Fruit fly (Drosophila melanogaster) whole organism, embryonic: Measurements from ENCODE around the gene CG15473.
A peak's percentile ranks its signal among the peaks of the same experiment; 100 is the strongest.

Experiments used
- Adf1 ChIP-seq: fragments of 200-800 bp; sonication (Bioruptor generic); IDR thresholded peaks from 2 replicates; pipeline ENCODE4 v1.3.6; 2022; ENCODE audit warnings: missing biosample characterization, missing genetic modification characterization
- Aef1 ChIP-seq: fragments of 200-800 bp; sonication (Bioruptor generic); IDR thresholded peaks from 3 replicates; pipeline ENCODE4 v1.3.6; 2022; ENCODE audit warnings: missing biosample characterization, missing genetic modification characterization
- Awh ChIP-seq: fragments of 200-800 bp; sonication (Bioruptor generic); IDR thresholded peaks from 2 replicates; pipeline ENCODE4, ENCODE4 v1.3.6; 2022; ENCODE audit warnings: missing biosample characterization, missing genetic modification characterization
- B-H1 ChIP-seq: fragments of 200-800 bp; sonication (Bioruptor generic); IDR thresholded peaks from 3 replicates; pipeline ENCODE4 v1.3.6; 2022; ENCODE audit warnings: missing biosample characterization, missing genetic modification characterization
- BEAF-32 ChIP-seq: fragments of 200-800 bp; sonication (Bioruptor generic); optimal IDR thresholded peaks from 3 replicates; lab custom pipeline; 2017; ENCODE audit warnings: missing biosample characterization, missing genetic modification characterization, mild to moderate bottlenecking, moderate library complexity, missing genetic modification reagents
- Blimp-1 ChIP-seq: fragments of 200-800 bp; sonication (Bioruptor generic); optimal IDR thresholded peaks from 3 replicates; lab custom pipeline; 2018; ENCODE audit warnings: missing biosample characterization, missing genetic modification characterization, mild to moderate bottlenecking, moderate library complexity, missing genetic modification reagents
- CG10209 ChIP-seq: fragments of 200-800 bp; sonication (Bioruptor generic); optimal IDR thresholded peaks from 3 replicates; lab custom pipeline; 2017; ENCODE audit warnings: missing biosample characterization, mild to moderate bottlenecking, missing genetic modification characterization, missing genetic modification reagents
- CG10267 ChIP-seq: fragments of 200-800 bp; sonication (Bioruptor generic); optimal IDR thresholded peaks from 2 replicates; lab custom pipeline; 2018; ENCODE audit warnings: missing biosample characterization, mild to moderate bottlenecking, missing genetic modification characterization, moderate library complexity
- CG10274 ChIP-seq: fragments of 200-800 bp; sonication (Bioruptor generic); optimal IDR thresholded peaks from 3 replicates; lab custom pipeline; 2017; ENCODE audit warnings: missing biosample characterization, mild to moderate bottlenecking, missing genetic modification characterization
- CG10979 ChIP-seq: fragments of 200-800 bp; sonication (Bioruptor generic); optimal IDR thresholded peaks from 2 replicates; lab custom pipeline; 2018; ENCODE audit warnings: missing biosample characterization, mild to moderate bottlenecking, missing genetic modification characterization, moderate library complexity
- CG11695 ChIP-seq: fragments of 200-800 bp; sonication (Bioruptor generic); IDR thresholded peaks from 3 replicates; pipeline ENCODE4 v1.3.6; 2022; ENCODE audit warnings: missing biosample characterization, missing genetic modification characterization
- CG12299 ChIP-seq: fragments of 200-800 bp; sonication (Bioruptor generic); optimal IDR thresholded peaks from 2 replicates; lab custom pipeline; 2018; ENCODE audit warnings: missing biosample characterization, mild to moderate bottlenecking, missing genetic modification characterization
- CG13775 ChIP-seq: fragments of 200-800 bp; sonication (Bioruptor generic); optimal IDR thresholded peaks from 3 replicates; lab custom pipeline; 2017; ENCODE audit warnings: missing biosample characterization, mild to moderate bottlenecking, missing genetic modification characterization
- CG1529 ChIP-seq: fragments of 200-800 bp; sonication (Bioruptor generic); optimal IDR thresholded peaks from 3 replicates; lab custom pipeline; 2018; ENCODE audit warnings: missing biosample characterization, missing genetic modification characterization
- CG1603 ChIP-seq: fragments of 200-800 bp; sonication (Bioruptor generic); optimal IDR thresholded peaks from 2 replicates; lab custom pipeline; 2019; ENCODE audit warnings: missing biosample characterization, mild to moderate bottlenecking, missing genetic modification characterization, moderate library complexity
- CG17361 ChIP-seq: fragments of 200-800 bp; sonication (Bioruptor generic); IDR thresholded peaks from 3 replicates; pipeline ENCODE4 v1.3.6; 2022; ENCODE audit warnings: missing biosample characterization, missing genetic modification characterization
- CG17912 ChIP-seq: fragments of 200-800 bp; sonication (Bioruptor generic); optimal IDR thresholded peaks from 2 replicates; lab custom pipeline; 2018; ENCODE audit warnings: missing biosample characterization, mild to moderate bottlenecking, missing genetic modification characterization
- CG1792 ChIP-seq: fragments of 200-800 bp; sonication (Bioruptor generic); optimal IDR thresholded peaks from 2 replicates; lab custom pipeline; 2016; ENCODE audit warnings: missing biosample characterization, missing genetic modification characterization
- CG18599 ChIP-seq: fragments of 200-800 bp; sonication (Bioruptor generic); optimal IDR thresholded peaks from 3 replicates; lab custom pipeline; 2017; ENCODE audit warnings: missing biosample characterization, missing genetic modification characterization, mild to moderate bottlenecking, moderate library complexity, missing genetic modification reagents
- CG33557 ChIP-seq: fragments of 200-800 bp; sonication (Bioruptor generic); optimal IDR thresholded peaks from 2 replicates; lab custom pipeline; 2019; ENCODE audit warnings: missing biosample characterization, mild to moderate bottlenecking, missing genetic modification characterization, moderate library complexity
- CG34422 ChIP-seq: fragments of 200-800 bp; sonication (Bioruptor generic); IDR thresholded peaks from 3 replicates; pipeline ENCODE4 v1.3.6; 2022; ENCODE audit warnings: missing biosample characterization, missing genetic modification characterization
- CG5245 ChIP-seq: fragments of 200-800 bp; sonication (Bioruptor generic); optimal IDR thresholded peaks from 3 replicates; lab custom pipeline; 2016; ENCODE audit warnings: missing biosample characterization, missing genetic modification characterization
- CG6272 ChIP-seq: fragments of 200-800 bp; sonication (Bioruptor generic); IDR thresholded peaks from 2 replicates; pipeline ENCODE4 v1.3.6; 2022; ENCODE audit warnings: missing biosample characterization, missing genetic modification characterization
- CG7271 ChIP-seq: fragments of 200-800 bp; sonication (Bioruptor generic); optimal IDR thresholded peaks from 2 replicates; lab custom pipeline; 2018; ENCODE audit warnings: missing biosample characterization, mild to moderate bottlenecking, missing genetic modification characterization, moderate library complexity
- CG8281 ChIP-seq: fragments of 200-800 bp; sonication (Bioruptor generic); optimal IDR thresholded peaks from 2 replicates; lab custom pipeline; 2018; ENCODE audit warnings: missing biosample characterization, mild to moderate bottlenecking, missing genetic modification characterization, moderate library complexity
- CG8944 ChIP-seq: fragments of 200-800 bp; sonication (Bioruptor generic); optimal IDR thresholded peaks from 3 replicates; lab custom pipeline; 2016; ENCODE audit warnings: missing biosample characterization, missing genetic modification characterization
- Dek ChIP-seq: fragments of 200-800 bp; sonication (Bioruptor generic); optimal IDR thresholded peaks from 3 replicates; lab custom pipeline; 2019; ENCODE audit warnings: missing biosample characterization, mild to moderate bottlenecking, missing genetic modification characterization, moderate library complexity
- Gsc ChIP-seq: fragments of 200-800 bp; sonication (Bioruptor generic); IDR thresholded peaks from 2 replicates; pipeline ENCODE4 v1.3.6; 2022; ENCODE audit warnings: missing biosample characterization, missing genetic modification characterization
- Kr ChIP-seq: fragments of 200-800 bp; sonication (Bioruptor generic); optimal IDR thresholded peaks from 2 replicates; lab custom pipeline; 2017; ENCODE audit warnings: missing biosample characterization, mild to moderate bottlenecking, missing genetic modification characterization
- Meics ChIP-seq: fragments of 200-800 bp; sonication (Bioruptor generic); optimal IDR thresholded peaks from 2 replicates; lab custom pipeline; 2017; ENCODE audit warnings: missing biosample characterization, mild to moderate bottlenecking, missing genetic modification characterization
- TFAM ChIP-seq: fragments of 200-800 bp; sonication (Bioruptor generic); optimal IDR thresholded peaks from 2 replicates; lab custom pipeline; 2017; ENCODE audit warnings: missing biosample characterization, missing genetic modification characterization, inconsistent platforms
- Trl ChIP-seq, 3 experiments: fragments of >200 bp in 2 of 3; fragments of 200-800 bp in 1 of 3; sonication (Bioruptor generic) in 1 of 3; optimal IDR thresholded peaks; 2 replicates in 1 of 3; 3 replicates in 2 of 3; lab custom pipeline; 2016 to 2017; ENCODE audit warnings: missing biosample characterization in 1 of 3, missing genetic modification characterization in 1 of 3
- bbx ChIP-seq: fragments of 200-800 bp; sonication (Bioruptor generic); IDR thresholded peaks from 2 replicates; pipeline ENCODE4 v1.3.6; 2022; ENCODE audit warnings: missing biosample characterization, missing genetic modification characterization; ENCODE audit not compliant: partially characterized antibody
- cato ChIP-seq: fragments of 200-800 bp; sonication (Bioruptor generic); optimal IDR thresholded peaks from 2 replicates; lab custom pipeline; 2016; ENCODE audit warnings: missing biosample characterization, missing genetic modification characterization, borderline replicate concordance
- chm ChIP-seq: fragments of 200-800 bp; sonication (Bioruptor generic); IDR thresholded peaks from 2 replicates; pipeline ENCODE4 v1.3.6; 2022; ENCODE audit warnings: missing biosample characterization, missing genetic modification characterization
- croc ChIP-seq: fragments of 200-800 bp; sonication (Bioruptor generic); conservative IDR thresholded peaks from 3 replicates; pipeline ENCODE4 v1.3.6; 2022; ENCODE audit warnings: missing biosample characterization, missing genetic modification characterization
- en ChIP-seq: fragments of 200-800 bp; sonication (Bioruptor generic); optimal IDR thresholded peaks from 2 replicates; lab custom pipeline; 2016; ENCODE audit warnings: missing biosample characterization, missing genetic modification characterization
- grau ChIP-seq: fragments of 200-800 bp; optimal IDR thresholded peaks from 3 replicates; lab custom pipeline; 2019; ENCODE audit warnings: missing biosample characterization, mild to moderate bottlenecking, missing genetic modification characterization, moderate library complexity
- grn ChIP-seq: fragments of 200-800 bp; sonication (Bioruptor generic); optimal IDR thresholded peaks from 3 replicates; lab custom pipeline; 2017; ENCODE audit warnings: missing biosample characterization, missing genetic modification characterization
- gsb-n ChIP-seq: fragments of 200-800 bp; sonication (Bioruptor generic); optimal IDR thresholded peaks from 3 replicates; lab custom pipeline; 2018; ENCODE audit warnings: missing biosample characterization, mild to moderate bottlenecking, missing genetic modification characterization
- hkb ChIP-seq, 2 experiments: fragments of 200-800 bp in 1 of 2; fragments of >200 bp in 1 of 2; sonication (Bioruptor generic) in 1 of 2; IDR thresholded peaks in 1 of 2; optimal IDR thresholded peaks in 1 of 2; 2 replicates each; pipeline versions ENCODE4 v1.3.6 to Lab custom; 2017 to 2022; ENCODE audit warnings: missing biosample characterization in 1 of 2, missing genetic modification characterization in 1 of 2
- hth ChIP-seq: fragments of >200 bp; optimal IDR thresholded peaks from 2 replicates; lab custom pipeline; 2017; ENCODE audit warnings: inconsistent platforms
- klu ChIP-seq: fragments of 200-800 bp; sonication (Bioruptor generic); IDR thresholded peaks from 2 replicates; pipeline ENCODE4 v1.3.6; 2022; ENCODE audit warnings: missing biosample characterization, missing genetic modification characterization
- oc ChIP-seq: fragments of 200-800 bp; sonication (Bioruptor generic); optimal IDR thresholded peaks from 2 replicates; lab custom pipeline; 2018; ENCODE audit warnings: missing biosample characterization, mild to moderate bottlenecking, missing genetic modification characterization, moderate library complexity
- sens ChIP-seq: fragments of 200-800 bp; sonication (Bioruptor generic); peaks from one replicate; lab custom pipeline; 2016; ENCODE audit warnings: missing biosample characterization, missing genetic modification characterization
- slou ChIP-seq: fragments of 200-800 bp; sonication (Bioruptor generic); optimal IDR thresholded peaks from 3 replicates; lab custom pipeline; 2016; ENCODE audit warnings: missing biosample characterization, missing genetic modification characterization
- sug ChIP-seq: fragments of 200-800 bp; optimal IDR thresholded peaks from 2 replicates; lab custom pipeline; 2019; ENCODE audit warnings: missing biosample characterization, mild to moderate bottlenecking, missing genetic modification characterization, moderate library complexity
- vnd ChIP-seq: fragments of 200-800 bp; sonication (Bioruptor generic); IDR thresholded peaks from 3 replicates; pipeline ENCODE4 v1.3.6; 2022; ENCODE audit warnings: missing biosample characterization, missing genetic modification characterization; ENCODE audit not compliant: partially characterized antibody

CG15473 gene

dm6 chrX:4666650-4667360 lies 12.5 kb upstream of the CG15473 start, which contains the start of gene CG3009 (continued):
- TF ChIP-seq hkb (optimal IDR thresholded peaks at IDR 0.05; lab: Kevin White, UChicago) = peak; percentile 38
- TF ChIP-seq hkb (GFP tag; IDR thresholded peaks at IDR 0.05; lab: Robert Waterston, UW) = peak; percentile 99
- peak; percentile 73 for TF ChIP-seq TFAM (GFP tag; lab: Kevin White, UChicago)
- peak; percentile 93 for TF ChIP-seq CG10979
- TF ChIP-seq CG17912 = peak; percentile 74
- peak; percentile 79 for TF ChIP-seq grn (GFP tag; lab: Kevin White, UChicago)
- TF ChIP-seq Aef1 (GFP tag; lab: Robert Waterston, UW) = peak; percentile 97
- TF ChIP-seq CG10267 (tag; lab: Kevin White, UChicago) = peak; percentile 88
- TF ChIP-seq CG1529 = peak; percentile 94
- TF ChIP-seq CG6272 (GFP tag; lab: Robert Waterston, UW) = peak; percentile 96
- peak; percentile 98 for TF ChIP-seq CG8944 (GFP tag; lab: Kevin White, UChicago)
- TF ChIP-seq croc (GFP tag; lab: Robert Waterston, UW) = peak; percentile 93
- TF ChIP-seq CG13775 = peak; percentile 96
- TF ChIP-seq en (GFP tag; lab: Kevin White, UChicago) = peak; percentile 95
- TF ChIP-seq BEAF-32 (GFP tag; lab: Kevin White, UChicago) = peak; percentile 27
- peak; percentile 98 for TF ChIP-seq klu (GFP tag; lab: Robert Waterston, UW)
- TF ChIP-seq slou = peak; percentile 94
- peak; percentile 94 for TF ChIP-seq Blimp-1 (GFP tag; lab: Kevin White, UChicago)
- peak; percentile 89 for TF ChIP-seq gsb-n (tag; lab: Kevin White, UChicago)
- peak; percentile 96 for TF ChIP-seq Dek (tag; lab: Kevin White, UChicago)
- TF ChIP-seq CG17361 (GFP tag; lab: Robert Waterston, UW) = peak; percentile 96
- peak; percentile 95 for TF ChIP-seq CG5245 (GFP tag; lab: Kevin White, UChicago)
- TF ChIP-seq Awh (GFP tag; lab: Robert Waterston, UW) = peak; percentile 97
- TF ChIP-seq sug (tag; lab: Kevin White, UChicago) = peak; percentile 97
- no peak for TF ChIP-seq Trl (optimal IDR thresholded peaks at IDR 0.05; lab: Kevin White, UChicago)
- TF ChIP-seq Trl (GFP tag; optimal IDR thresholded peaks at IDR 0.05; lab: Kevin White, UChicago) = peak; percentile 99
- TF ChIP-seq bbx = no peak
- TF ChIP-seq CG10209 (GFP tag; lab: Kevin White, UChicago) = peak; percentile 97
- TF ChIP-seq CG8281 (tag; lab: Kevin White, UChicago) = peak; percentile 88
- TF ChIP-seq hth = no peak
- TF ChIP-seq CG1792 (GFP tag; lab: Kevin White, UChicago) = peak; percentile 96
- peak; percentile 94 for TF ChIP-seq Adf1
- TF ChIP-seq Gsc = peak; percentile 93
- TF ChIP-seq chm (GFP tag; lab: Robert Waterston, UW) = peak; percentile 96
- TF ChIP-seq oc (tag; lab: Kevin White, UChicago) = peak; percentile 95
- peak; percentile 96 for TF ChIP-seq CG1603
- TF ChIP-seq CG11695 (GFP tag; lab: Robert Waterston, UW) = peak; percentile 98
- TF ChIP-seq Kr = no peak
- TF ChIP-seq CG34422 (GFP tag; lab: Robert Waterston, UW) = peak; percentile 98
- no peak for TF ChIP-seq vnd (GFP tag; lab: Robert Waterston, UW)
- peak; percentile 96 for TF ChIP-seq grau (tag; lab: Kevin White, UChicago)
- peak; percentile 35 for TF ChIP-seq CG7271 (tag; lab: Kevin White, UChicago)
- TF ChIP-seq cato = peak; percentile 93
- TF ChIP-seq B-H1 (GFP tag; lab: Robert Waterston, UW) = peak; percentile 95
- TF ChIP-seq Meics (GFP tag; lab: Kevin White, UChicago) = peak; percentile 98
- peak; percentile 96 for TF ChIP-seq CG12299 (tag; lab: Kevin White, UChicago)
- peak; percentile 99 for TF ChIP-seq CG18599 (GFP tag; lab: Kevin White, UChicago)
- peak; percentile 79 for TF ChIP-seq CG33557 (GFP tag; lab: Kevin White, UChicago)
- peak; percentile 99 for TF ChIP-seq sens (GFP tag; lab: Kevin White, UChicago)
- TF ChIP-seq CG10274 = peak; percentile 93
